Worm (Caenorhabditis elegans): ENCODE measurements around the gene C08F11.17.

DNA sequence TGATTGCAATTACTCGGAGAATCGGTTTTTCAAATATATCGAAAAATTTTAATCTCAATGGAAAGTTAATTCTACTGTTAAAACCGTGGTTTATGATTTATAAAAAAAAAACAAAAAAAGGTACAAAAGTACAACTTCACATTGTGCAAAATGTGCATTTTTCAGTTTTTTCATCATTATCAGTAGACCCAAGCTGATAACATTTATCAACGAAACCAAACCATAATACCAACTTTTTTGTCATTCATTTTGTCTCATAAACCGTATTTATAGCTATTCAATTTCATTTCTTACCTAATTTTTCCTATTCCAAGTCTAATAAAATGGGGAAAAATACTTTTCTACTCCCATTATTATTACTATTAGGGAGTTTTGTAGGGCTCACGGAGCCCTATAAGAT lies 11.1 kb downstream of the C08F11.17 start, which contains the start of gene ugt-22:
- TF ChIP-seq dpl-1 (GFP tag; optimal IDR thresholded peaks at IDR 0.05) (no peak), pha-4 (tag; optimal IDR thresholded peaks at IDR 0.05) (no peak), ztf-25 (GFP tag; IDR thresholded peaks at IDR 0.05) (no peak), snpc-4 (GFP tag; optimal IDR thresholded peaks at IDR 0.05) (no peak), snpc-4 (tag; optimal IDR thresholded peaks at IDR 0.05) (no peak), C06A6.2 (GFP tag; conservative IDR thresholded peaks at IDR 0.05) (no peak), nfya-2 (GFP tag; IDR thresholded peaks at IDR 0.05) (no peak), attf-5 (GFP tag; optimal IDR thresholded peaks at IDR 0.05) (no peak), F10E7.11 (tag; optimal IDR thresholded peaks at IDR 0.05) (no peak), ceh-100 (GFP tag; IDR thresholded peaks at IDR 0.05) (no peak), madf-8 (GFP tag; conservative IDR thresholded peaks at IDR 0.05) (no peak), lin-40 (tag; optimal IDR thresholded peaks at IDR 0.05) (no peak), nfya-1 (tag; optimal IDR thresholded peaks at IDR 0.05; ENCODE audit: borderline replicate concordance, insufficient read depth) (no peak), attf-3 (GFP tag; conservative IDR thresholded peaks at IDR 0.05) (no peak), nhr-90 (tag; optimal IDR thresholded peaks at IDR 0.05) (no peak)

Data from whole organism, young adult.